Fruit fly (Drosophila melanogaster) Kc167 (cell line): ENCODE measurements around the gene CG9747.

Experiments
- Myc ChIP-seq: fragments of >200 bp; optimal IDR thresholded peaks from 2 replicates; lab custom pipeline; 2017; ENCODE audit warnings: missing external identifiers
- Sin3A ChIP-seq: fragments of >200 bp; optimal IDR thresholded peaks from 2 replicates; lab custom pipeline; 2018; ENCODE audit warnings: missing external identifiers
- h ChIP-seq: fragments of >200 bp; optimal IDR thresholded peaks from 3 replicates; lab custom pipeline; 2018; ENCODE audit warnings: missing external identifiers
- insv ChIP-seq: fragments of >200 bp; optimal IDR thresholded peaks from 3 replicates; lab custom pipeline; 2018; ENCODE audit warnings: missing external identifiers
- psq ChIP-seq: fragments of >200 bp; optimal IDR thresholded peaks from 2 replicates; lab custom pipeline; 2017; ENCODE audit warnings: missing external identifiers
- ttk ChIP-seq: sonication (Bioruptor generic); optimal IDR thresholded peaks from 2 replicates; lab custom pipeline; 2017; ENCODE audit warnings: missing external identifiers

Gene CG9747

DNA sequence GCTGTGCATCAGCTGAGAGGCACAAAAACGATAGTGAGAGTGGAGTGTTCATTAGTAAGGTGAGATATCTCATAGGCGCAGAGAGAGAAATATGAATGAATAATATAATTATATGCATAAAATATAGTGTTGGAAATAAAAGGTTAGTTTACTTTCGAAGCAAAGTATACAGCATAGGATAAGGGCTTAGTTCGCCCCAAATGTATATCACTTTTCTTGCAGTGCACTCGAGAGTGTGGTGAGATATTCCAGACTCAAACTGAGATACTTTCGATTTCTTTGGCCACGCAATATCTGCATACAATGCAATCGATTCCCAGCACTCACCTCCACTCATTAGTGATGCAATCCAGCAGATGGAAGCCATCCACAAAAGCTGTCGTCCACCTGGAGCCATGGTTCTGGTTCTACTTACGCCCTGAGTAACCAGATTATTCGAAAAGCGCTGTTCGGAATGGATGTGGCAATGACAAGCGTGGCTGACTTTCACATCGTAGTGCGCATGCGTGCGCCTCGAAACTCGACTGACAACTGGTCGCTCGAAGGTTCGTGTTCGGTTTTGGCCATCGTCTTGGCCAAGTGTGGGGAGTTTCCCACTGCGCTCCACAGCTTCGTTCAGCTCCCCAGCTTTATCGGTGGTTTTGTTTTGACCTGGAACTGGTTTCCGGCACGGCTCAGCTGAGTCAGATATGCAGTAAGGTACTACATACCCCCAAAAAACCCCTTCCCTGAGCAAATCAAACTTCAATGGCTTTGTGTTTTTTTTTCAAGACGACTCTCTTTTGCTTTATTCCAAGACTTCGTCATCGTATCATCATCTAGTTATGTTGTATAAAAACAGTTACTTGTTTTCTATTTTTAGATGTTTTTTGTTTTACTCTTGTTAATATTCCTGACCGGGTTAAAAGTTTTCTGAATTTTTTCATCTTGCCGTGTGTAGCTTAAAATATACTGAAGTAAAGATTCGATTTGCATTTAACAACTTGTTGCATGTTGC lies 20.1 kb downstream of the CG9747 start, which contains the start of gene Rsod:
Gene Rsod (minus strand): TSS at position 537 of the 997 bp plus-strand sequence.
- no peak for TF ChIP-seq Sin3A
- no peak for TF ChIP-seq Myc
- TF ChIP-seq psq (lab: Kevin White, UChicago) = no peak
- no peak for TF ChIP-seq insv (lab: Kevin White, UChicago)
- TF ChIP-seq h = no peak
- no peak for TF ChIP-seq ttk (lab: Kevin White, UChicago)

DNA sequence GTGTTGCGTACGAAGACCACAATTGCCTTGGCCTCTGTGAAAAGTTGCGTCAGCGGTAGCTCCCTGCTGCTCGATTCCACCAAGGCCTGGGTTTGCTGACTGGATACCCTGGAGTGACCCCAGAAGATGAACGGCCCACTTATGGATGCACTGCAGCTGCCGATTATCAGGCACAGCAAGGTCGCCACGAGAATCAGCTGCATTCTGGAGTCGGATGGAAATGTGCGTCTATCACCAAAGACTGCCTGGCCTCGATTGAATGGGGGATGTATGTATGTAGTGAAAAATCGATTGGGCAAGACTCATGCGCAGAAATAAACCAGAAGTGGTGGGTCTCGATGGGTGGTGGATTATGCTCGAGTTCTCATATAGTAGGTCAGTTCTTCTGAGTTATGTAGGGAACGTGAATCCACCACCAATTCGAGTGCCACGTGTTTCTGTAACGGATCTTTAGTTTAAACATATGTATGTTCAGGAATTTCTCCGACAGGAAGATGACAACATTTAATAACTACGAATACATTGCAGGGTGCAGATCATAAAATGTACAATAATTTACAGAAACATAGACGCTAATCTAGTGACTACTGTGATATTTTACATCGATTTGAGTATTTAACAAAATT lies 24.8 kb downstream of the CG9747 start, which contains the start of gene VhaAC45RP:
Gene VhaAC45RP (minus strand): TSS at position 261 of the 626 bp plus-strand sequence.
- TF ChIP-seq Myc (no peak), h (no peak), psq (lab: Kevin White, UChicago) (no peak), ttk (lab: Kevin White, UChicago) (no peak)

DNA sequence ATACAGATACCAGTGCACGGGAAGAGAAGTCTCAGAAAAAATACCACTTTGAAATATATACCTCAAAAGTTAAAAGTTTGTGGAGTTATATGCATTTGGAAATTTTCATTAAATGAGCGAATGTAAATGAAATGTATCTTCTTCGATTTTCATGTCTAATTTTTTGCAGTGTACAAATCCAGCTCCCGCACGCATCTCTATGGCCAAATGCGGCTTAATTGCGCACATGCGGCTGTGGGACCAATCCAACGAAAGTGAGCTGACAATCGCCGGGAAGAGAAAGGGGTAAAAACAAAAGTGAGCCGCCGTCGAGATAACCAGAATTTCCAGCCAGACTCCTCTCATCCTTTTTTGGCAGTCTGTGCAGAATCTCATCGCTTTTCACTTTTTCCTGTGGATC lies 26.9 kb downstream of the CG9747 start:
- no peak for TF ChIP-seq insv (lab: Kevin White, UChicago)
- TF ChIP-seq Myc = no peak
- no peak for TF ChIP-seq ttk (lab: Kevin White, UChicago)
- TF ChIP-seq h = no peak
- no peak for TF ChIP-seq Sin3A
- no peak for TF ChIP-seq psq (lab: Kevin White, UChicago)

DNA sequence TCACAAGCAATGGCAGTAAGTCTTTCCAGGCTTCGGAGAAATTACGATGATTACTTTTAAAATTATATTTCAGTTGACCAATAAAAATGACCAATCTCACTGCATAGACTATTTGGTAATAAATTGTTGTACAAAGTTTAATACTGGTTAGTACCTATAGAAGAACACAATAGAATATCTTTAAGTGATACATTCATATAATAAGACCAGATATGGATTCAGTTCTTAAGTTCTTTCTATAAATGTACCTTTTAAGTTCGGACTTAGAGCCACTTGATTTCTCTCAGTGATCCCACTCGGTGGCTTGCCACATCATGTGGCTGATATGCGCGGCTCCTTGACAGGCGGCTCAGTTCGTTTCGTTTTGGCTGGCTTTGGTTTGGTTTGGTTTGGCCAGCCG lies 27.8 kb downstream of the CG9747 start:
- TF ChIP-seq insv (lab: Kevin White, UChicago) = no peak
- no peak for TF ChIP-seq Myc
- no peak for TF ChIP-seq Sin3A
- no peak for TF ChIP-seq psq (lab: Kevin White, UChicago)
- no peak for TF ChIP-seq h
- TF ChIP-seq ttk (lab: Kevin White, UChicago) = no peak

DNA sequence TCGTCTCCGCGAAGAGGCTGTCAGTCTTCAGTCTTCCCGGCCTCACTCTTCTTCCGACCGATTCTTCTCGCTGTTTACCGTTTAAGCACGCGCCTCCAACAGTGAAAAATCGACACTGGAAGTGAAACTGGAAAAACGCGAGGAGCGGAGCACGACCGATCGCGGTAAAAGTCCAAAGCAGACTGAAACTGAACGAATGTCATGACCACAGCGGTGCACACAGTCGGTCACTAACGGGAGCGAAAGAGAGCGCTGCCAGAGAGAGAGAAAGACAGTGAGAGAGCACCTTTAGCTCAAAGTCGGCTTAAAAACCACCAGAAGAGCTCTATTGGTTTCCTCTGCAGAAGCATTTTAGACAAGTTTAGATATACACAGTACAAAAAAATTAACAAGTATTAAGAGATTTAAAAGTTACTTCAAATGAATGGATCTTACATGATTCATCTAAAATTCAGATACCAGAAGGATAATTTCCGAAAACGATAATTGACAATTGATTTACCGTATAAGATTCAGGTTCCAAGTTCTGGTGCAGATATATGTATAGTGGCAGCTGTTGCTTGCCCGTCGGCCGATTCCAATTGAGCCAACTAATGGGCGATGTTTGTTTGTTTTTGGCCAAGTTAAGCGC lies 30.6 kb downstream of the CG9747 start, which contains the start of gene CG11498:
Gene CG11498 (minus strand): TSS at position 162 of the 631 bp plus-strand sequence.
- no peak for TF ChIP-seq psq (lab: Kevin White, UChicago)
- TF ChIP-seq Myc = no peak
- TF ChIP-seq Sin3A = no peak
- TF ChIP-seq ttk (lab: Kevin White, UChicago) = no peak
- TF ChIP-seq insv (lab: Kevin White, UChicago) = no peak
- no peak for TF ChIP-seq h

DNA sequence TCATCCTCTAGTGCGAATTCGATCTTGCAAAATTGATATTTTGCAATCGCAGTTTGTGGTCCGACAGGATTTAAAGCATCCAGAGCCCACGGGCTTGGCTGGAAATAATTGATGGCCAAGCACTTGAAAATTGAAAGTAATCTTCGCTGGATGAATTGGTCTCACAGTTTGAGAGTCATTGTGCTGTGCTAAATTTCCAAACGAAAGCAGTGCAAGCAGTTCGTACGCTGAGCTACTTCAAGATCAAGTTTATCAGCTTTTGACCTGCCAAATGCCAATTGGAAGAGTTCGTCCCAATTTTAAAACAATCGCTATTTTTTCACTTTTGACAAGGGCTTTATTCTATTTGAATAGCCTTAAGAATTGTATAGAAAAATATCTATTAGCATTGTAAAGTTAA lies 37.2 kb downstream of the CG9747 start:
- TF ChIP-seq Sin3A (no peak), psq (lab: Kevin White, UChicago) (no peak), ttk (lab: Kevin White, UChicago) (no peak), h (no peak), Myc (no peak), insv (lab: Kevin White, UChicago) (no peak)

DNA sequence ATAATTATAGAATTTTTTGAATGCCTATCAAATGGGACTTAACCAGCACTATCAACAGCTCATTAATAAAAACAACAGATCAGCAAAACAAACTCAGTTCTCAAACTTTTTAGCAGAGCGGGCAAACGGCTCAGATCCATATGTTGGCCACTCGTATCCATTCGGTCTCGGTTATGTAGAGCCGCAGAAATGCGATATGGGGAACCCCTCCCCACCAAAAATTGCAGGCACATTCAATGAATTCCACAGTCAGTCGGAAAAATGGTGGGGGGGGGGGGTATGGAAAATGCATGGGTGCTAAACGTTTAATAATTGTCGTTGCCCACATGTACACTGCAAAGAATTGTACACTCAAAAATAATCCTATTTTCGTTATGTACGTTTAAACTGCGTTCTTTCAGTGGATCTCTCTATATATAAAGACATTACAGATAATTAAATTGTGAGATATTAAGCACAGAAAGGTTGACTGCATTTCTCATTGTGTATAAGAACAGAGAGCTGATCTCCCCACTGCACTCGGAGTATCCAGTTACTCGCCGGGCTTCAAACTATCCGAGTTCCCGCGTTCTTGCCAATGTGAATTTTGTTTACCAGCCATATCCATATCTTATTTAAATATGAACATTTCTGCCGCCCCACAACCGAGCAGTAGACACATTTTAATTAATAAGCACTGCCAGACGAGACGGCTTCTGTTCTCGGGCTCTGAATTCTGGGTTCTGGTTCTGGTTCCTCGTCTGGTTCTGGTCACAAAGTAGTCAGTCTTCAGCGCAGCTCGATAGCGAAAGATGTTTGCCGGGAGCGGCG lies 39.5 kb downstream of the CG9747 start, which contains the start of gene CG15529:
Gene CG15529 (plus strand): TSS at position 760 of the 810 bp plus-strand sequence.
- TF ChIP-seq ttk (lab: Kevin White, UChicago) = no peak

DNA sequence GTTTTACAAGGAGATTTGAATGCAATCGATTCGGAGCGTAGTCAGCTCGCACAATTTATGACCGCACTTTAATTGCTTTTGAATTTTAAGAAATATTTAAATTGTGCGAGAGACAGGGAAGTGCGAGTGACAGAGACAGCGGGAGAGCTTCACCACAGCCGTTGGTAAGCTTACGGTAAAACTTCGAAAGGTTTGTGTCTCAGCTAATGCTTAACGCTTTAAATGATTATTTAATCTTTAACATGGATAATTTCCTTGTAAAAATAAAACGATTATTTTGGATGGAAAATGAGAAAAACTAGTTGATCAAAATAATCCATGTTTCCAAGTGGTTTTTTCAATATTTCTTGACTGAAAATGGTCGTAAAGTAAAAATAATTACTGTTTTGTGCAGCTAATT lies 40.5 kb downstream of the CG9747 start:
- TF ChIP-seq psq (lab: Kevin White, UChicago) = no peak

DNA sequence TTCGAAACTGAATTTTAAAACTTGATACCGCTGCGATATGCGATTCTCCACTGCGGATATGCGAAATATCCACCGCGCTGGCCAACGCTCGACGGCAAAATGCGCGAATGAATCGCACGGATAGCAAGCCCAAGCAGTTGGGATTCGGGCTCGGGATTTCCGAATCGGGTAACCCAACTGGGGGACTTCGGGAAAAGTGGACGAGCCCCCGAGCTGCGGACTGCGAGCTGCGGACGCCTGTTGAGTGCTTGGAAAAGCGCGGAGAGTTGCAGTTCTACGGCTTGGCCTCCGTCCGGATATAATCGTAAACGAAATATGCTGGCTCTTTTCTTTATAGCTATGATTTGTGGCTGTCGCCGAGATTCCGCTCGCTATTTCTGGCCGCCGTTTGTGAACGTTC lies 41.5 kb downstream of the CG9747 start, which contains the start of gene AdoR:
Gene AdoR (minus strand): TSS at position 101 of the 400 bp plus-strand sequence.
- TF ChIP-seq Sin3A (no peak), insv (lab: Kevin White, UChicago) (no peak), Myc (no peak), psq (lab: Kevin White, UChicago) (no peak), ttk (lab: Kevin White, UChicago) (no peak), h (no peak)
